Fruit fly (Drosophila melanogaster): ENCODE measurements around the gene CG17329.

The CG17329 gene

dm6 chr2L:16340268-16340667 lies 49.2 kb downstream of the CG17329 start, which contains the start of gene CG42266:
CG42266 (minus strand) TSS chr2L:16340368.
- TF ChIP-seq CG8478 (optimal IDR thresholded peaks at IDR 0.05) (no peak), CTCF (optimal IDR thresholded peaks at IDR 0.05) (no peak)

Measured in S2 (cell line).